Fruit fly (Drosophila melanogaster) whole organism, pupa: ENCODE measurements around the gene tfc.

Experiments used
- CG10348 ChIP-seq: fragments of 200-800 bp; sonication (Bioruptor generic); IDR thresholded peaks from 2 replicates; pipeline ENCODE4 v1.3.6; 2022; ENCODE audit warnings: missing biosample characterization, missing genetic modification characterization
- CG12605 ChIP-seq: fragments of 200-800 bp; sonication (Bioruptor generic); IDR thresholded peaks from 2 replicates; pipeline ENCODE4 v1.3.6; 2022; ENCODE audit warnings: missing biosample characterization, missing genetic modification characterization
- CG13204 ChIP-seq: fragments of 200-800 bp; sonication (Bioruptor generic); optimal IDR thresholded peaks from 2 replicates; lab custom pipeline; 2018; ENCODE audit warnings: missing biosample characterization, mild to moderate bottlenecking, missing genetic modification characterization, moderate library complexity
- CG14655 ChIP-seq: fragments of 200-800 bp; sonication (Bioruptor generic); optimal IDR thresholded peaks from 3 replicates; lab custom pipeline; 2017; ENCODE audit warnings: mild to moderate bottlenecking, missing biosample characterization, missing genetic modification reagents, missing genetic modification characterization
- CG15710 ChIP-seq: fragments of 200-800 bp; sonication (Bioruptor generic); optimal IDR thresholded peaks from 2 replicates; lab custom pipeline; 2018; ENCODE audit warnings: missing biosample characterization, mild to moderate bottlenecking, missing genetic modification characterization, moderate library complexity
- CG17806 ChIP-seq: fragments of 200-800 bp; sonication (Bioruptor generic); optimal IDR thresholded peaks from 2 replicates; lab custom pipeline; 2018; ENCODE audit warnings: missing biosample characterization, mild to moderate bottlenecking, missing genetic modification characterization, moderate library complexity
- CG32121 ChIP-seq: fragments of 200-800 bp; sonication (Bioruptor generic); IDR thresholded peaks from 2 replicates; pipeline ENCODE4 v1.3.6; 2022; ENCODE audit warnings: missing biosample characterization, missing genetic modification characterization
- CG34367 ChIP-seq: fragments of 200-800 bp; sonication (Bioruptor generic); optimal IDR thresholded peaks from 2 replicates; lab custom pipeline; 2018; ENCODE audit warnings: missing biosample characterization, mild to moderate bottlenecking, missing genetic modification characterization
- CG4496 ChIP-seq: fragments of 200-800 bp; sonication (Bioruptor generic); IDR thresholded peaks from 3 replicates; pipeline ENCODE4 v1.3.6; 2022; ENCODE audit warnings: missing biosample characterization, missing genetic modification characterization
- CG8159 ChIP-seq: fragments of 200-800 bp; sonication (Bioruptor generic); optimal IDR thresholded peaks from 3 replicates; lab custom pipeline; 2018; ENCODE audit warnings: missing biosample characterization, mild to moderate bottlenecking, missing genetic modification characterization, moderate library complexity
- CG8301 ChIP-seq: fragments of 200-800 bp; sonication (Bioruptor generic); optimal IDR thresholded peaks from 2 replicates; lab custom pipeline; 2018; ENCODE audit warnings: missing biosample characterization, mild to moderate bottlenecking, missing genetic modification characterization
- CG9948 ChIP-seq: fragments of 200-800 bp; sonication (Bioruptor generic); optimal IDR thresholded peaks from 2 replicates; lab custom pipeline; 2018; ENCODE audit warnings: missing biosample characterization, mild to moderate bottlenecking, missing genetic modification characterization, moderate library complexity
- D1 ChIP-seq: fragments of 200-800 bp; sonication (Bioruptor generic); optimal IDR thresholded peaks from 2 replicates; lab custom pipeline; 2018; ENCODE audit warnings: missing biosample characterization, mild to moderate bottlenecking, missing genetic modification characterization, moderate library complexity
- EcR ChIP-seq: fragments of 200-800 bp; sonication (Bioruptor generic); optimal IDR thresholded peaks from 3 replicates; lab custom pipeline; 2019; ENCODE audit warnings: missing biosample characterization, missing genetic modification characterization, mild to moderate bottlenecking, moderate library complexity, missing genetic modification reagents
- Ets98B ChIP-seq: fragments of 200-800 bp; sonication (Bioruptor generic); IDR thresholded peaks from 2 replicates; pipeline ENCODE4 v1.3.6; 2022; ENCODE audit warnings: missing biosample characterization, missing genetic modification characterization
- Pif1A ChIP-seq: fragments of 200-800 bp; sonication (Bioruptor generic); optimal IDR thresholded peaks from 3 replicates; lab custom pipeline; 2016; ENCODE audit warnings: missing biosample characterization, missing genetic modification characterization
- Pif1B ChIP-seq: fragments of 200-800 bp; sonication (Bioruptor generic); optimal IDR thresholded peaks from 3 replicates; lab custom pipeline; 2016; ENCODE audit warnings: missing biosample characterization, missing genetic modification characterization
- Snoo ChIP-seq: fragments of 200-800 bp; sonication (Bioruptor generic); optimal IDR thresholded peaks from 3 replicates; lab custom pipeline; 2017; ENCODE audit warnings: missing biosample characterization, mild to moderate bottlenecking, missing genetic modification characterization, inconsistent platforms
- fd96Ca ChIP-seq: fragments of 200-800 bp; sonication (Bioruptor generic); IDR thresholded peaks from 3 replicates; pipeline ENCODE4 v1.3.6; 2022; ENCODE audit warnings: missing biosample characterization, missing genetic modification characterization
- gl ChIP-seq: fragments of 200-800 bp; sonication (Bioruptor generic); optimal IDR thresholded peaks from 2 replicates; lab custom pipeline; 2018; ENCODE audit warnings: missing biosample characterization, mild to moderate bottlenecking, missing genetic modification characterization
- rn ChIP-seq: fragments of 200-800 bp; sonication (Bioruptor generic); IDR thresholded peaks from 2 replicates; pipeline ENCODE4 v1.3.6; 2022; ENCODE audit warnings: missing biosample characterization, missing genetic modification characterization

Gene tfc

DNA sequence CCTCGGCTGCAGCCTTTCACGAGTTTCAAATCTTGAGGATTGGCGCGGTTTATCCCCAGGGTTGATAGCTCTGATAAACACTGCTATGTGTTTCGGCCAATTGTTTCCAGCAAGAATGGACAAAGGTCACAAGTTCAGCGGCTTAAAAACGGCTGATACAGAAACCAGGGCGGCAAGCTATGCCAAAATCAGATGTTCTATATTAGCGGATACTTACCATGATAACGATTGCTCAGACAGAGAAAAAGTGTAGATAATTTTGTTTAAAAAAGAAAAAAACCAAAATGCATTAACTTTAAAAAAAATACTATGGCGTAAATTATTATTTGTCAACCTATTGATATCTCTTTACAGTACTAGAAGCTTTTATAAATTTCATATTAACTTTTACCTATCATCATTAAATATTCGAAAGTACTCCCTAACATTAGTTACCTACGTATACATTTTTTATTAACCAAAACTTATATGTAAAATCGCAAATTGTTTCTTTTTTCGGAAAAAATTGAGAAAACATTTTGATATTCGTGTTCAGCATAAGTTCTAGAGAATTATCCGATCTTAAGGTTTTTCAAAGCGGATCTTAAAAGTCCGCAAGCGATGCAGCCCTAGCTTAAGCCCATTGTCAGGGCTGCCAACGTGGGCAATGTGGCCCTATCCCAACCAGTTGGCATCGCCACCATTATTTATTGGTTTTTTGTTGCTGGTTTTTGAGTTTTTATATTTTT is 57.0 kb downstream of the tfc start, which contains the start of the genes sturkopf and Herc4:
Gene sturkopf, minus strand, starts transcription at position 339 of the 728 bp plus-strand sequence.
Gene Herc4, plus strand, starts transcription at position 658 of the 728 bp plus-strand sequence.
- TF ChIP-seq CG4496 (peak; percentile 59; the same call in 2 of the 3 replicates), CG10348 (no peak), Ets98B (GFP tag; lab: Robert Waterston, UW) (peak; percentile 44), EcR (GFP tag; lab: Kevin White, UChicago) (peak; percentile 68), CG9948 (tag; lab: Kevin White, UChicago) (peak; percentile 64), CG8159 (peak; percentile 68), CG8301 (tag; lab: Kevin White, UChicago) (peak; percentile 63), CG32121 (GFP tag; lab: Robert Waterston, UW) (0 out of 2 replicates have a peak, but pooled peaks have one; percentile 24), D1 (tag; lab: Kevin White, UChicago) (no peak), fd96Ca (GFP tag; lab: Robert Waterston, UW) (peak; percentile 60), Pif1B (GFP tag; lab: Kevin White, UChicago) (no peak), CG34367 (tag; lab: Kevin White, UChicago) (peak; percentile 39), CG17806 (tag; lab: Kevin White, UChicago) (peak; percentile 18), Snoo (peak; percentile 90), Pif1A (no peak), CG15710 (tag; lab: Kevin White, UChicago) (peak; percentile 75), CG12605 (GFP tag; lab: Robert Waterston, UW) (peak; percentile 54)
- TF ChIP-seq, all 21 proteins: peak for 13

dm6 chr3L:1318241-1318640 is 62.0 kb downstream of the tfc start, which contains the start of gene Myo61F:
Myo61F (plus strand) TSS chr3L:1318480.
- TF ChIP-seq CG10348: no peak
- 0 out of 3 replicates have a peak, but pooled peaks have one; percentile 36 for TF ChIP-seq CG4496
- TF ChIP-seq, all 21 proteins: peak for 1

- TF ChIP-seq D1 (tag; lab: Kevin White, UChicago): no peak
- TF ChIP-seq CG15710 (tag; lab: Kevin White, UChicago): peak; percentile 79
- TF ChIP-seq CG8301 (tag; lab: Kevin White, UChicago): peak; percentile 97
- TF ChIP-seq CG13204: peak; percentile 68
- TF ChIP-seq CG12605 (GFP tag; lab: Robert Waterston, UW): peak; percentile 91
- TF ChIP-seq Pif1A: peak; percentile 95
- peak; percentile 93 for TF ChIP-seq Ets98B (GFP tag; lab: Robert Waterston, UW)
- peak; percentile 94 for TF ChIP-seq fd96Ca (GFP tag; lab: Robert Waterston, UW)
- peak; percentile 79 for TF ChIP-seq gl (tag; lab: Kevin White, UChicago)
- TF ChIP-seq CG17806 (tag; lab: Kevin White, UChicago): peak; percentile 92
- TF ChIP-seq CG4496: peak; percentile 96
- peak; percentile 88 for TF ChIP-seq CG34367 (tag; lab: Kevin White, UChicago)
- TF ChIP-seq Snoo: peak; percentile 96
- peak; percentile 97 for TF ChIP-seq Pif1B (GFP tag; lab: Kevin White, UChicago)
- peak; percentile 8 for TF ChIP-seq EcR (GFP tag; lab: Kevin White, UChicago)
- peak; percentile 85 for TF ChIP-seq CG8159
- TF ChIP-seq CG14655 (GFP tag; lab: Kevin White, UChicago): peak; percentile 97
- TF ChIP-seq rn (GFP tag; lab: Robert Waterston, UW): peak; percentile 83
- peak; percentile 84 for TF ChIP-seq CG32121 (GFP tag; lab: Robert Waterston, UW)
- TF ChIP-seq CG9948 (tag; lab: Kevin White, UChicago): peak; percentile 94
- TF ChIP-seq CG10348: no peak
- TF ChIP-seq, all 21 proteins: peak for 19
These were observed 63.0 kb downstream of the tfc start for dm6 chr3L:1319097-1319725.

dm6 chr3L:1320230-1320930 is 64.1 kb downstream of the tfc start:
- no peak for TF ChIP-seq rn (GFP tag; lab: Robert Waterston, UW)
- TF ChIP-seq CG9948 (tag; lab: Kevin White, UChicago): peak; percentile 30
- TF ChIP-seq CG4496: no peak
- TF ChIP-seq Pif1A: peak; percentile 63
- no peak for TF ChIP-seq CG32121 (GFP tag; lab: Robert Waterston, UW)
- no peak for TF ChIP-seq gl (tag; lab: Kevin White, UChicago)
- TF ChIP-seq Pif1B (GFP tag; lab: Kevin White, UChicago): peak; percentile 38
- no peak for TF ChIP-seq EcR (GFP tag; lab: Kevin White, UChicago)
- TF ChIP-seq CG12605 (GFP tag; lab: Robert Waterston, UW): no peak
- no peak for TF ChIP-seq D1 (tag; lab: Kevin White, UChicago)
- peak; percentile 72 for TF ChIP-seq CG8159
- TF ChIP-seq CG14655 (GFP tag; lab: Kevin White, UChicago): peak; percentile 58
- TF ChIP-seq CG13204: no peak
- TF ChIP-seq CG34367 (tag; lab: Kevin White, UChicago): peak; percentile 12
- peak; percentile 13 for TF ChIP-seq CG8301 (tag; lab: Kevin White, UChicago)
- TF ChIP-seq CG15710 (tag; lab: Kevin White, UChicago): peak; percentile 38
- TF ChIP-seq Snoo: peak; percentile 37
- no peak for TF ChIP-seq Ets98B (GFP tag; lab: Robert Waterston, UW)
- TF ChIP-seq CG17806 (tag; lab: Kevin White, UChicago): peak; percentile 46
- peak; percentile 59; the same call in 2 of the 3 replicates for TF ChIP-seq fd96Ca (GFP tag; lab: Robert Waterston, UW)
- no peak for TF ChIP-seq CG10348
